Fruit fly (Drosophila melanogaster) whole organism, adult: ENCODE data around the gene CheB93b.

Experiments
- CG11617 ChIP-seq: fragments of 200-800 bp; sonication (Bioruptor generic); optimal IDR thresholded peaks from 2 replicates; lab custom pipeline; 2017; ENCODE audit warnings: mild to moderate bottlenecking, missing biosample characterization, missing genetic modification reagents, missing genetic modification characterization
- CG12768 ChIP-seq: fragments of 200-800 bp; sonication (Bioruptor generic); optimal IDR thresholded peaks from 2 replicates; lab custom pipeline; 2017; ENCODE audit warnings: missing biosample characterization, missing genetic modification characterization, mild to moderate bottlenecking, moderate library complexity, missing genetic modification reagents
- CG14711 ChIP-seq: fragments of 200-800 bp; sonication (Bioruptor generic); optimal IDR thresholded peaks from 2 replicates; lab custom pipeline; 2018; ENCODE audit warnings: missing biosample characterization, mild to moderate bottlenecking, missing genetic modification characterization, moderate library complexity
- CG1620 ChIP-seq: fragments of 200-800 bp; sonication (Bioruptor generic); optimal IDR thresholded peaks from 2 replicates; lab custom pipeline; 2016; ENCODE audit warnings: missing biosample characterization, missing genetic modification characterization
- CG33017 ChIP-seq: fragments of 200-800 bp; sonication (Bioruptor generic); optimal IDR thresholded peaks from 2 replicates; lab custom pipeline; 2018; ENCODE audit warnings: missing biosample characterization, mild to moderate bottlenecking, missing genetic modification characterization, moderate library complexity
- CG5204 ChIP-seq: fragments of 200-800 bp; sonication (Bioruptor generic); optimal IDR thresholded peaks from 2 replicates; lab custom pipeline; 2016; ENCODE audit warnings: missing biosample characterization, missing genetic modification characterization
- CG7045 ChIP-seq: fragments of 200-800 bp; sonication (Bioruptor generic); optimal IDR thresholded peaks from 2 replicates; lab custom pipeline; 2017; ENCODE audit warnings: missing biosample characterization, mild to moderate bottlenecking, missing genetic modification characterization
- CG7101 ChIP-seq: fragments of 200-800 bp; sonication (Bioruptor generic); optimal IDR thresholded peaks from 2 replicates; lab custom pipeline; 2018; ENCODE audit warnings: missing biosample characterization, mild to moderate bottlenecking, missing genetic modification characterization, moderate library complexity
- Clk ChIP-seq: fragments of 200-800 bp; sonication (Bioruptor generic); optimal IDR thresholded peaks from 2 replicates; lab custom pipeline; 2017; ENCODE audit warnings: missing biosample characterization, missing genetic modification characterization
- Crg-1 ChIP-seq: fragments of 200-800 bp; sonication (Bioruptor generic); optimal IDR thresholded peaks from 2 replicates; lab custom pipeline; 2016; ENCODE audit warnings: missing biosample characterization, missing genetic modification characterization
- Hr96 ChIP-seq: fragments of 200-800 bp; sonication (Bioruptor generic); optimal IDR thresholded peaks from 2 replicates; lab custom pipeline; 2016; ENCODE audit warnings: missing biosample characterization, missing genetic modification characterization
- Mnt ChIP-seq: fragments of 200-800 bp; sonication (Bioruptor generic); optimal IDR thresholded peaks from 2 replicates; lab custom pipeline; 2016; ENCODE audit warnings: missing biosample characterization, mild to moderate bottlenecking, missing genetic modification characterization
- bab1 ChIP-seq: fragments of 200-800 bp; sonication (Bioruptor generic); optimal IDR thresholded peaks from 3 replicates; lab custom pipeline; 2019; ENCODE audit warnings: missing biosample characterization, mild to moderate bottlenecking, missing genetic modification characterization, moderate library complexity
- cic ChIP-seq: fragments of 200-800 bp; sonication (Bioruptor generic); optimal IDR thresholded peaks from 2 replicates; lab custom pipeline; 2017; ENCODE audit warnings: missing biosample characterization, mild to moderate bottlenecking, missing genetic modification characterization, moderate library complexity
- cnc ChIP-seq, 2 experiments: fragments of >200 bp; optimal IDR thresholded peaks; 2 replicates each; lab custom pipeline; 2017
- kay ChIP-seq: fragments of 200-800 bp; sonication (Bioruptor generic); peaks from one replicate; lab custom pipeline; 2016; ENCODE audit warnings: missing biosample characterization, missing genetic modification characterization, borderline replicate concordance
- ovo ChIP-seq: fragments of 200-800 bp; sonication (Bioruptor generic); optimal IDR thresholded peaks from 2 replicates; lab custom pipeline; 2016; ENCODE audit warnings: missing biosample characterization, missing genetic modification characterization
- pad ChIP-seq: fragments of 200-800 bp; sonication (Bioruptor generic); optimal IDR thresholded peaks from 3 replicates; lab custom pipeline; 2017; ENCODE audit warnings: missing biosample characterization, missing genetic modification characterization, mild to moderate bottlenecking, moderate library complexity, missing genetic modification reagents
- tj ChIP-seq: fragments of 200-800 bp; sonication (Bioruptor generic); optimal IDR thresholded peaks from 3 replicates; lab custom pipeline; 2017; ENCODE audit warnings: missing biosample characterization, mild to moderate bottlenecking, missing genetic modification characterization, moderate library complexity
- toe ChIP-seq: fragments of 200-800 bp; sonication (Bioruptor generic); optimal IDR thresholded peaks from 2 replicates; lab custom pipeline; 2016; ENCODE audit warnings: missing biosample characterization, missing genetic modification characterization

Gene CheB93b

dm6 chr3R:21386132-21386531 lies 22.8 kb upstream of the CheB93b start:
- no peak for TF ChIP-seq cic
- no peak for TF ChIP-seq bab1 (GFP tag; lab: Kevin White, UChicago)
- no peak for TF ChIP-seq CG12768 (GFP tag; lab: Kevin White, UChicago)
- no peak for TF ChIP-seq CG33017 (tag; lab: Kevin White, UChicago)

- TF ChIP-seq cic = no peak
- no peak for TF ChIP-seq CG7045
- TF ChIP-seq CG11617 (GFP tag; lab: Kevin White, UChicago) = no peak
- TF ChIP-seq pad (GFP tag; lab: Kevin White, UChicago) = no peak
- no peak for TF ChIP-seq Hr96 (GFP tag; lab: Kevin White, UChicago)
- no peak for TF ChIP-seq CG12768 (GFP tag; lab: Kevin White, UChicago)
- TF ChIP-seq tj (GFP tag; lab: Kevin White, UChicago) = no peak
- no peak for TF ChIP-seq CG33017 (tag; lab: Kevin White, UChicago)
- no peak for TF ChIP-seq toe (GFP tag; lab: Kevin White, UChicago)
- no peak for TF ChIP-seq CG7101 (tag; lab: Kevin White, UChicago)
- no peak for TF ChIP-seq CG1620
- TF ChIP-seq CG14711 (tag; lab: Kevin White, UChicago) = no peak
- TF ChIP-seq Clk = no peak
- no peak for TF ChIP-seq kay (GFP tag; lab: Kevin White, UChicago)
- no peak for TF ChIP-seq Mnt
- no peak for TF ChIP-seq CG5204 (GFP tag; lab: Kevin White, UChicago)
- no peak for TF ChIP-seq cnc (optimal IDR thresholded peaks at IDR 0.05; lab: Kevin White, UChicago)
- TF ChIP-seq Crg-1 = no peak
- TF ChIP-seq ovo (GFP tag; lab: Kevin White, UChicago) = no peak
These were observed 21.5 kb upstream of the CheB93b start for dm6 chr3R:21387356-21387980.

- TF ChIP-seq CG12768 (GFP tag; lab: Kevin White, UChicago) (no peak), Mnt (no peak), CG5204 (GFP tag; lab: Kevin White, UChicago) (no peak), ovo (GFP tag; lab: Kevin White, UChicago) (no peak), CG33017 (tag; lab: Kevin White, UChicago) (no peak), tj (GFP tag; lab: Kevin White, UChicago) (no peak), bab1 (GFP tag; lab: Kevin White, UChicago) (no peak), Crg-1 (no peak), kay (GFP tag; lab: Kevin White, UChicago) (no peak), pad (GFP tag; lab: Kevin White, UChicago) (no peak), CG1620 (no peak), CG7101 (tag; lab: Kevin White, UChicago) (no peak), CG14711 (tag; lab: Kevin White, UChicago) (no peak), cnc (optimal IDR thresholded peaks at IDR 0.05; lab: Kevin White, UChicago) (no peak), CG7045 (no peak)
These were observed 20.4 kb upstream of the CheB93b start, which contains the start of gene bap for dm6 chr3R:21388564-21388963. bap (plus strand) TSS chr3R:21388880.

- no peak for TF ChIP-seq CG11617 (GFP tag; lab: Kevin White, UChicago)
These were observed 18.0 kb upstream of the CheB93b start for dm6 chr3R:21390959-21391358.

dm6 chr3R:21392221-21392620 lies 16.7 kb upstream of the CheB93b start:
- TF ChIP-seq kay (GFP tag; lab: Kevin White, UChicago) = no peak
- no peak for TF ChIP-seq bab1 (GFP tag; lab: Kevin White, UChicago)
- TF ChIP-seq Mnt = no peak
- no peak for TF ChIP-seq Clk
- no peak for TF ChIP-seq CG1620
- no peak for TF ChIP-seq CG7045
- no peak for TF ChIP-seq Crg-1
- no peak for TF ChIP-seq cic
- TF ChIP-seq CG5204 (GFP tag; lab: Kevin White, UChicago) = no peak
- no peak for TF ChIP-seq CG33017 (tag; lab: Kevin White, UChicago)
- no peak for TF ChIP-seq toe (GFP tag; lab: Kevin White, UChicago)

dm6 chr3R:21393005-21393729 lies 15.8 kb upstream of the CheB93b start:
- no peak for TF ChIP-seq CG5204 (GFP tag; lab: Kevin White, UChicago)
- TF ChIP-seq toe (GFP tag; lab: Kevin White, UChicago) = no peak
- TF ChIP-seq cnc (optimal IDR thresholded peaks at IDR 0.05; lab: Kevin White, UChicago) = no peak
- no peak for TF ChIP-seq CG33017 (tag; lab: Kevin White, UChicago)
- no peak for TF ChIP-seq pad (GFP tag; lab: Kevin White, UChicago)
- no peak for TF ChIP-seq Crg-1
- TF ChIP-seq bab1 (GFP tag; lab: Kevin White, UChicago) = no peak
- no peak for TF ChIP-seq cic
- no peak for TF ChIP-seq CG12768 (GFP tag; lab: Kevin White, UChicago)
- no peak for TF ChIP-seq CG14711 (tag; lab: Kevin White, UChicago)
- TF ChIP-seq CG11617 (GFP tag; lab: Kevin White, UChicago) = no peak
- TF ChIP-seq CG7045 = no peak
- no peak for TF ChIP-seq kay (GFP tag; lab: Kevin White, UChicago)
- TF ChIP-seq ovo (GFP tag; lab: Kevin White, UChicago) = no peak
- TF ChIP-seq CG1620 = no peak
- TF ChIP-seq CG7101 (tag; lab: Kevin White, UChicago) = no peak
- no peak for TF ChIP-seq Hr96 (GFP tag; lab: Kevin White, UChicago)
